Worm (Caenorhabditis elegans) whole organism, young adult: ENCODE measurements around the gene F53A10.2.

Experiments used
- F39B2.1 ChIP-seq: fragments of 200-800 bp; sonication (Bioruptor generic); IDR thresholded peaks from 2 replicates; pipeline ENCODE4 v1.3.6; 2022; ENCODE audit warnings: missing genetic modification reagents, missing genetic modification characterization, missing compliant biosample characterization
- F57C9.4 ChIP-seq: sonication (generic microtip); optimal IDR thresholded peaks from 2 replicates; lab custom pipeline; 2017; ENCODE audit warnings: mild to moderate bottlenecking, missing genetic modification characterization, missing compliant biosample characterization
- bed-1 ChIP-seq: fragments of 200-800 bp; sonication (Bioruptor generic); IDR thresholded peaks from 2 replicates; pipeline ENCODE4 v1.3.6; 2022; ENCODE audit warnings: missing genetic modification reagents, missing genetic modification characterization, missing compliant biosample characterization
- chd-7 ChIP-seq: sonication (generic microtip); optimal IDR thresholded peaks from 2 replicates; lab custom pipeline; 2016; ENCODE audit warnings: mild to moderate bottlenecking, missing genetic modification characterization, moderate library complexity, missing compliant biosample characterization
- him-1 ChIP-seq: sonication (generic microtip); optimal IDR thresholded peaks from 2 replicates; lab custom pipeline; 2016; ENCODE audit warnings: missing genotype, missing genetic modification reagents, missing genetic modification characterization, missing compliant biosample characterization
- hrde-1 ChIP-seq: sonication (generic microtip); optimal IDR thresholded peaks from 2 replicates; lab custom pipeline; 2016; ENCODE audit warnings: missing genetic modification characterization, mild to moderate bottlenecking, missing compliant biosample characterization, moderate library complexity, missing genotype, missing genetic modification reagents, borderline replicate concordance
- madf-10 ChIP-seq: sonication (generic microtip); optimal IDR thresholded peaks from 2 replicates; lab custom pipeline; 2016; ENCODE audit warnings: mild to moderate bottlenecking, missing genetic modification characterization, missing compliant biosample characterization
- somi-1 ChIP-seq: fragments of 200-800 bp; sonication (Bioruptor generic); optimal IDR thresholded peaks from 2 replicates; lab custom pipeline; 2018; ENCODE audit warnings: mild to moderate bottlenecking, missing genetic modification characterization, missing compliant biosample characterization
- unc-130 ChIP-seq: sonication (generic microtip); optimal IDR thresholded peaks from 2 replicates; lab custom pipeline; 2016; ENCODE audit warnings: missing genetic modification reagents, missing genetic modification characterization, missing compliant biosample characterization
- ztf-26 ChIP-seq: sonication (generic microtip); optimal IDR thresholded peaks from 2 replicates; lab custom pipeline; 2017; ENCODE audit warnings: missing genetic modification characterization, missing compliant biosample characterization

- no peak for TF ChIP-seq chd-7 (tag; lab: Kevin White, UChicago)
- TF ChIP-seq hrde-1 = no peak
- no peak for TF ChIP-seq ztf-26 (tag; lab: Kevin White, UChicago)
- TF ChIP-seq F39B2.1 = no peak
- TF ChIP-seq him-1 = no peak
- no peak for TF ChIP-seq bed-1
- TF ChIP-seq F57C9.4 (tag; lab: Kevin White, UChicago) = no peak
- TF ChIP-seq somi-1 (GFP tag; lab: Kevin White, UChicago) = no peak
- TF ChIP-seq madf-10 (tag; lab: Kevin White, UChicago) = no peak
- TF ChIP-seq unc-130 (GFP tag; lab: Kevin White, UChicago) = no peak
These were observed 25.0 kb upstream of the F53A10.2 start, which contains the start of gene dlhd-1 for ce11 chrII:1172080-1172575.
